Fruit fly (Drosophila melanogaster) whole organism, embryonic: ENCODE data around the gene CheB93b.

Source experiments
- ATbp ChIP-seq: fragments of 200-800 bp; sonication (Bioruptor generic); optimal IDR thresholded peaks from 2 replicates; lab custom pipeline; 2017; ENCODE audit warnings: missing biosample characterization, mild to moderate bottlenecking, missing genetic modification characterization, missing genetic modification reagents
- Abd-B ChIP-seq: fragments of 200-800 bp; sonication (Bioruptor generic); optimal IDR thresholded peaks from 2 replicates; lab custom pipeline; 2018; ENCODE audit warnings: missing biosample characterization, mild to moderate bottlenecking, missing genetic modification characterization, moderate library complexity
- Atf-2 ChIP-seq: fragments of 200-800 bp; sonication (Bioruptor generic); optimal IDR thresholded peaks from 2 replicates; lab custom pipeline; 2016; ENCODE audit warnings: missing biosample characterization, missing genetic modification characterization
- Atf3 ChIP-seq: fragments of 200-800 bp; sonication (Bioruptor generic); optimal IDR thresholded peaks from 3 replicates; lab custom pipeline; 2016; ENCODE audit warnings: missing biosample characterization, missing genetic modification characterization
- CG10366 ChIP-seq: fragments of 200-800 bp; sonication (Bioruptor generic); IDR thresholded peaks from 2 replicates; pipeline ENCODE4 v1.3.6; 2022; ENCODE audit warnings: missing biosample characterization, missing genetic modification characterization
- CG10959 ChIP-seq: fragments of 200-800 bp; sonication (Bioruptor generic); IDR thresholded peaks from 2 replicates; pipeline ENCODE4 v1.3.6; 2022; ENCODE audit warnings: missing biosample characterization, missing genetic modification characterization
- CG11504 ChIP-seq: fragments of 200-800 bp; sonication (Bioruptor generic); optimal IDR thresholded peaks from 3 replicates; lab custom pipeline; 2019; ENCODE audit warnings: missing biosample characterization, mild to moderate bottlenecking, missing genetic modification characterization, moderate library complexity
- CG12071 ChIP-seq: fragments of 200-800 bp; sonication (Bioruptor generic); optimal IDR thresholded peaks from 3 replicates; lab custom pipeline; 2018; ENCODE audit warnings: missing biosample characterization, mild to moderate bottlenecking, missing genetic modification characterization
- CG12104 ChIP-seq: fragments of 200-800 bp; sonication (Bioruptor generic); optimal IDR thresholded peaks from 3 replicates; lab custom pipeline; 2016; ENCODE audit warnings: missing biosample characterization, missing genetic modification characterization
- CG1233 ChIP-seq: fragments of 200-800 bp; sonication (Bioruptor generic); optimal IDR thresholded peaks from 4 replicates; lab custom pipeline; 2018; ENCODE audit warnings: missing biosample characterization, mild to moderate bottlenecking, missing genetic modification characterization
- CG12659 ChIP-seq: fragments of 200-800 bp; sonication (Bioruptor generic); optimal IDR thresholded peaks from 3 replicates; lab custom pipeline; 2017; ENCODE audit warnings: mild to moderate bottlenecking, missing biosample characterization, missing genetic modification reagents, missing genetic modification characterization
- CG13424 ChIP-seq: fragments of 200-800 bp; sonication (Bioruptor generic); optimal IDR thresholded peaks from 2 replicates; lab custom pipeline; 2019; ENCODE audit warnings: missing biosample characterization, mild to moderate bottlenecking, missing genetic modification characterization, moderate library complexity
- CG13624 ChIP-seq: fragments of 200-800 bp; sonication (Bioruptor generic); optimal IDR thresholded peaks from 2 replicates; lab custom pipeline; 2016; ENCODE audit warnings: missing biosample characterization, missing genetic modification characterization
- CG13775 ChIP-seq: fragments of 200-800 bp; sonication (Bioruptor generic); optimal IDR thresholded peaks from 3 replicates; lab custom pipeline; 2017; ENCODE audit warnings: missing biosample characterization, mild to moderate bottlenecking, missing genetic modification characterization
- CG14050 ChIP-seq: fragments of 200-800 bp; sonication (Bioruptor generic); IDR thresholded peaks from 3 replicates; pipeline ENCODE4 v1.3.6; 2022; ENCODE audit warnings: missing biosample characterization, missing genetic modification characterization
- CG15269 ChIP-seq: fragments of 200-800 bp; sonication (Bioruptor generic); optimal IDR thresholded peaks from 2 replicates; lab custom pipeline; 2018; ENCODE audit warnings: missing biosample characterization, mild to moderate bottlenecking, missing genetic modification characterization, moderate library complexity
- CG17186 ChIP-seq: fragments of 200-800 bp; sonication (Bioruptor generic); optimal IDR thresholded peaks from 3 replicates; lab custom pipeline; 2017; ENCODE audit warnings: missing biosample characterization, missing genetic modification reagents, missing genetic modification characterization
- CG17568 ChIP-seq: fragments of 200-800 bp; sonication (Bioruptor generic); optimal IDR thresholded peaks from 2 replicates; lab custom pipeline; 2018; ENCODE audit warnings: missing biosample characterization, mild to moderate bottlenecking, missing genetic modification characterization, moderate library complexity
- CG3847 ChIP-seq: fragments of 200-800 bp; sonication (Bioruptor generic); IDR thresholded peaks from 2 replicates; pipeline ENCODE4 v1.3.6; 2022; ENCODE audit warnings: missing biosample characterization, missing genetic modification characterization
- CG4424 ChIP-seq: fragments of 200-800 bp; sonication (Bioruptor generic); optimal IDR thresholded peaks from 3 replicates; lab custom pipeline; 2016; ENCODE audit warnings: missing biosample characterization, missing genetic modification characterization
- CG5245 ChIP-seq: fragments of 200-800 bp; sonication (Bioruptor generic); optimal IDR thresholded peaks from 3 replicates; lab custom pipeline; 2016; ENCODE audit warnings: missing biosample characterization, missing genetic modification characterization
- CG6683 ChIP-seq: fragments of 200-800 bp; sonication (Bioruptor generic); optimal IDR thresholded peaks from 2 replicates; lab custom pipeline; 2017; ENCODE audit warnings: missing biosample characterization, mild to moderate bottlenecking, missing genetic modification characterization, missing genetic modification reagents
- CG7357 ChIP-seq: fragments of 200-800 bp; sonication (Bioruptor generic); IDR thresholded peaks from 3 replicates; pipeline ENCODE4 v1.3.6; 2022; ENCODE audit warnings: missing biosample characterization, missing genetic modification characterization
- CG7745 ChIP-seq: fragments of 200-800 bp; sonication (Bioruptor generic); optimal IDR thresholded peaks from 2 replicates; lab custom pipeline; 2018; ENCODE audit warnings: missing biosample characterization, mild to moderate bottlenecking, missing genetic modification characterization, moderate library complexity
- CG8765 ChIP-seq: fragments of 200-800 bp; sonication (Bioruptor generic); IDR thresholded peaks from 2 replicates; pipeline ENCODE4 v1.3.6; 2022; ENCODE audit warnings: missing biosample characterization, missing genetic modification characterization
- CG9215 ChIP-seq: fragments of 200-800 bp; sonication (Bioruptor generic); IDR thresholded peaks from 2 replicates; pipeline ENCODE4 v1.3.6; 2022; ENCODE audit warnings: missing biosample characterization, missing genetic modification characterization
- Dip3 ChIP-seq: fragments of 200-800 bp; sonication (Bioruptor generic); optimal IDR thresholded peaks from 3 replicates; lab custom pipeline; 2016; ENCODE audit warnings: missing biosample characterization, missing genetic modification characterization
- E2f2 ChIP-seq: fragments of 200-800 bp; sonication (Bioruptor generic); IDR thresholded peaks from 2 replicates; pipeline ENCODE4 v1.3.6; 2022; ENCODE audit warnings: missing biosample characterization, missing genetic modification characterization
- ERR ChIP-seq: fragments of 200-800 bp; sonication (Bioruptor generic); optimal IDR thresholded peaks from 2 replicates; lab custom pipeline; 2016; ENCODE audit warnings: missing biosample characterization, missing genetic modification characterization
- HLH54F ChIP-seq: fragments of 200-800 bp; sonication (Bioruptor generic); optimal IDR thresholded peaks from 3 replicates; lab custom pipeline; 2016; ENCODE audit warnings: missing biosample characterization, missing genetic modification characterization
- Hr39 ChIP-seq: fragments of >200 bp; optimal IDR thresholded peaks from 2 replicates; lab custom pipeline; 2017
- Opbp ChIP-seq: fragments of 200-800 bp; sonication (Bioruptor generic); IDR thresholded peaks from 3 replicates; pipeline ENCODE4 v1.3.6; 2022; ENCODE audit warnings: missing biosample characterization, missing genetic modification characterization; ENCODE audit not compliant: partially characterized antibody
- Ptx1 ChIP-seq: fragments of 200-800 bp; sonication (Bioruptor generic); IDR thresholded peaks from 2 replicates; pipeline ENCODE4 v1.3.6; 2022; ENCODE audit warnings: missing biosample characterization, missing genetic modification characterization
- Xrp1 ChIP-seq: fragments of 200-800 bp; sonication (Bioruptor generic); IDR thresholded peaks from 2 replicates; pipeline ENCODE4 v1.3.6; 2022; ENCODE audit warnings: missing biosample characterization, missing genetic modification characterization
- ewg ChIP-seq: fragments of 200-800 bp; sonication (Bioruptor generic); optimal IDR thresholded peaks from 3 replicates; lab custom pipeline; 2017; ENCODE audit warnings: mild to moderate bottlenecking, missing biosample characterization, missing genetic modification reagents, missing genetic modification characterization
- fd102C ChIP-seq: fragments of 200-800 bp; sonication (Bioruptor generic); optimal IDR thresholded peaks from 2 replicates; lab custom pipeline; 2018; ENCODE audit warnings: missing biosample characterization, mild to moderate bottlenecking, missing genetic modification characterization, moderate library complexity
- fd96Cb ChIP-seq: fragments of 200-800 bp; sonication (Bioruptor generic); optimal IDR thresholded peaks from 2 replicates; lab custom pipeline; 2018; ENCODE audit warnings: missing biosample characterization, mild to moderate bottlenecking, missing genetic modification characterization, moderate library complexity
- gcm ChIP-seq: fragments of 200-800 bp; sonication (Bioruptor generic); optimal IDR thresholded peaks from 2 replicates; lab custom pipeline; 2019; ENCODE audit warnings: missing biosample characterization, mild to moderate bottlenecking, missing genetic modification characterization, moderate library complexity
- gem ChIP-seq: fragments of 200-800 bp; sonication (Bioruptor generic); optimal IDR thresholded peaks from 2 replicates; lab custom pipeline; 2019; ENCODE audit warnings: missing biosample characterization, mild to moderate bottlenecking, missing genetic modification characterization, moderate library complexity
- grn ChIP-seq: fragments of 200-800 bp; sonication (Bioruptor generic); optimal IDR thresholded peaks from 3 replicates; lab custom pipeline; 2017; ENCODE audit warnings: missing biosample characterization, missing genetic modification characterization
- nerfin-2 ChIP-seq: fragments of 200-800 bp; sonication (Bioruptor generic); IDR thresholded peaks from 2 replicates; pipeline ENCODE4 v1.3.6; 2022; ENCODE audit warnings: missing biosample characterization, missing genetic modification characterization; ENCODE audit not compliant: partially characterized antibody
- pan ChIP-seq, 4 experiments: fragments of >200 bp in 3 of 4; fragments of 200-800 bp in 1 of 4; sonication (Bioruptor generic) in 1 of 4; optimal IDR thresholded peaks in 3 of 4; IDR thresholded peaks in 1 of 4; 2 replicates each; pipeline versions ENCODE4 v1.3.6 to Lab custom; 2017 to 2022; ENCODE audit warnings: missing biosample characterization in 2 of 4, missing genetic modification characterization in 2 of 4, mixed read lengths in 1 of 4
- pho ChIP-seq: fragments of 200-800 bp; sonication (Bioruptor generic); optimal IDR thresholded peaks from 2 replicates; lab custom pipeline; 2016; ENCODE audit warnings: missing biosample characterization, missing genetic modification characterization
- pum ChIP-seq: fragments of 200-800 bp; sonication (Bioruptor generic); optimal IDR thresholded peaks from 2 replicates; lab custom pipeline; 2016; ENCODE audit warnings: missing biosample characterization, missing genetic modification characterization
- scrt ChIP-seq: fragments of 200-800 bp; sonication (Bioruptor generic); optimal IDR thresholded peaks from 2 replicates; lab custom pipeline; 2018; ENCODE audit warnings: missing biosample characterization, mild to moderate bottlenecking, missing genetic modification characterization, moderate library complexity
- sim ChIP-seq: fragments of 200-800 bp; sonication (Bioruptor generic); IDR thresholded peaks from 2 replicates; pipeline ENCODE4 v1.3.6; 2022; ENCODE audit warnings: missing biosample characterization, missing genetic modification characterization
- sima ChIP-seq: fragments of 200-800 bp; sonication (Bioruptor generic); optimal IDR thresholded peaks from 2 replicates; lab custom pipeline; 2016; ENCODE audit warnings: missing biosample characterization, missing genetic modification characterization
- ttk ChIP-seq: fragments of 200-800 bp; sonication (Bioruptor generic); IDR thresholded peaks from 2 replicates; pipeline ENCODE4 v2.1.2; 2022; ENCODE audit warnings: missing biosample characterization, missing genetic modification characterization
- usp ChIP-seq: fragments of >200 bp; optimal IDR thresholded peaks from 2 replicates; lab custom pipeline; 2017; ENCODE audit warnings: missing biosample characterization, missing genetic modification characterization
- vfl ChIP-seq: fragments of 200-800 bp; sonication (Bioruptor generic); optimal IDR thresholded peaks from 2 replicates; lab custom pipeline; 2016; ENCODE audit warnings: missing biosample characterization, missing genetic modification characterization
- z ChIP-seq: fragments of 200-800 bp; sonication (Bioruptor generic); IDR thresholded peaks from 3 replicates; pipeline ENCODE4 v1.3.6; 2022; ENCODE audit warnings: missing biosample characterization, missing genetic modification characterization

The CheB93b gene

dm6 chr3R:21365262-21365661 lies 43.7 kb upstream of the CheB93b start (continued):
- TF ChIP-seq sim (peak; percentile 59; the same call in 1 of the 2 replicates), ERR (peak; percentile 81), usp (GFP tag; lab: Kevin White, UChicago) (no peak), Xrp1 (GFP tag; lab: Robert Waterston, UW) (peak; percentile 93), CG1233 (peak; percentile 95), CG8765 (GFP tag; lab: Robert Waterston, UW) (peak; percentile 79), Atf3 (GFP tag; lab: Kevin White, UChicago) (peak; percentile 89), CG4424 (GFP tag; lab: Kevin White, UChicago) (peak; percentile 95), Opbp (GFP tag; lab: Robert Waterston, UW) (no peak), Ptx1 (peak; percentile 97), Hr39 (no peak), pho (GFP tag; lab: Kevin White, UChicago) (peak; percentile 96), CG12104 (GFP tag; lab: Kevin White, UChicago) (peak; percentile 93), CG7357 (GFP tag; lab: Robert Waterston, UW) (peak; percentile 90), gem (peak; percentile 97), E2f2 (peak; percentile 76), ATbp (GFP tag; lab: Kevin White, UChicago) (peak; percentile 87), CG14050 (GFP tag; lab: Robert Waterston, UW) (peak; percentile 83), Dip3 (peak; percentile 94), CG10959 (GFP tag; lab: Robert Waterston, UW) (peak; percentile 74), CG7745 (tag; lab: Kevin White, UChicago) (no peak), CG3847 (peak; percentile 98), pan (optimal IDR thresholded peaks at IDR 0.05; lab: Kevin White, UChicago) (no peak), pan (GFP tag; optimal IDR thresholded peaks at IDR 0.05 in 1 of 2, IDR thresholded peaks at IDR 0.05 in 1 of 2) (peak in 1 of 2 experiments; percentile 92), HLH54F (GFP tag; lab: Kevin White, UChicago) (peak; percentile 97), pum (GFP tag; lab: Kevin White, UChicago) (peak; percentile 95), CG15269 (peak; percentile 96), vfl (GFP tag; lab: Kevin White, UChicago) (peak; percentile 92), CG11504 (tag; lab: Kevin White, UChicago) (peak; percentile 94), gcm (GFP tag; lab: Kevin White, UChicago) (peak; percentile 87), CG9215 (GFP tag; lab: Robert Waterston, UW) (peak; percentile 98), CG17186 (peak; percentile 95), ttk (GFP tag; lab: Robert Waterston, UW) (peak; percentile 86), CG6683 (GFP tag; lab: Kevin White, UChicago) (peak; percentile 81), sima (no peak), CG5245 (GFP tag; lab: Kevin White, UChicago) (peak; percentile 92), CG17568 (no peak), ewg (peak; percentile 90), CG12659 (GFP tag; lab: Kevin White, UChicago) (peak; percentile 97), CG12071 (GFP tag; lab: Kevin White, UChicago) (no peak), grn (GFP tag; lab: Kevin White, UChicago) (no peak), Atf-2 (GFP tag; lab: Kevin White, UChicago) (peak; percentile 93), CG10366 (GFP tag; lab: Robert Waterston, UW) (peak; percentile 88), fd96Cb (tag; lab: Kevin White, UChicago) (peak; percentile 93), CG13624 (GFP tag; lab: Kevin White, UChicago) (peak; percentile 94), CG13424 (tag; lab: Kevin White, UChicago) (peak; percentile 98), scrt (GFP tag; lab: Kevin White, UChicago) (peak; percentile 87), nerfin-2 (GFP tag; lab: Robert Waterston, UW) (no peak), fd102C (GFP tag; lab: Kevin White, UChicago) (no peak), Abd-B (GFP tag; lab: Kevin White, UChicago) (peak; percentile 97), z (GFP tag; lab: Robert Waterston, UW) (no peak), CG13775 (GFP tag; lab: Kevin White, UChicago) (peak; percentile 97)
